Worm (Caenorhabditis elegans) whole organism, L1 larva: ENCODE measurements around the gene spat-1.

Source experiments
- C04F5.9 ChIP-seq: sonication (generic microtip); optimal IDR thresholded peaks from 2 replicates; lab custom pipeline; 2016; ENCODE audit warnings: missing genetic modification characterization, missing compliant biosample characterization
- C34B4.2 ChIP-seq: sonication (generic microtip); optimal IDR thresholded peaks from 2 replicates; lab custom pipeline; 2017; ENCODE audit warnings: mild to moderate bottlenecking, missing genetic modification characterization, missing compliant biosample characterization
- aha-1 ChIP-seq: fragments of 150-350 bp; optimal IDR thresholded peaks from 2 replicates; lab custom pipeline; 2014; ENCODE audit warnings: missing biosample characterization, missing genetic modification characterization
- alr-1 ChIP-seq: fragments of 200-800 bp; sonication (Bioruptor generic); optimal IDR thresholded peaks from 2 replicates; lab custom pipeline; 2018; ENCODE audit warnings: borderline replicate concordance, mild to moderate bottlenecking, missing genetic modification characterization, missing compliant biosample characterization
- aly-2 ChIP-seq: fragments of 150-350 bp; optimal IDR thresholded peaks from 2 replicates; lab custom pipeline; 2014; ENCODE audit warnings: missing biosample characterization, missing genetic modification characterization
- ama-1 ChIP-seq: fragments of 150-350 bp; optimal IDR thresholded peaks from 2 replicates; lab custom pipeline; 2014
- dpl-1 ChIP-seq, 3 experiments: fragments of 150-350 bp in 2 of 3; sonication (generic microtip) in 1 of 3; optimal IDR thresholded peaks; 2 replicates each; lab custom pipeline; 2014 to 2017; ENCODE audit warnings: missing biosample characterization in 3 of 3, missing genetic modification characterization in 3 of 3, missing genetic modification reagents in 3 of 3
- efl-1 ChIP-seq, 4 experiments: fragments of 150-350 bp; optimal IDR thresholded peaks in 3 of 4; peaks in 1 of 4; 1 replicate in 1 of 4; 2 replicates in 3 of 4; lab custom pipeline; 2014; ENCODE audit warnings: missing biosample characterization in 2 of 4, missing genetic modification characterization in 2 of 4, missing genetic modification reagents in 2 of 4
- elt-2 ChIP-seq: sonication (generic microtip); optimal IDR thresholded peaks from 2 replicates; lab custom pipeline; 2016; ENCODE audit warnings: missing genetic modification characterization, mild to moderate bottlenecking, inconsistent platforms, missing compliant biosample characterization, missing genetic modification reagents
- ets-5 ChIP-seq: fragments of 200-800 bp; sonication (Bioruptor generic); IDR thresholded peaks from 2 replicates; pipeline ENCODE4 v1.3.6; 2022; ENCODE audit warnings: missing genetic modification characterization, missing compliant biosample characterization
- fkh-10 ChIP-seq: sonication (generic microtip); optimal IDR thresholded peaks from 2 replicates; lab custom pipeline; 2017; ENCODE audit warnings: missing biosample characterization, missing genetic modification reagents, missing genetic modification characterization
- fkh-8 ChIP-seq: sonication (generic microtip); optimal IDR thresholded peaks from 2 replicates; lab custom pipeline; 2016; ENCODE audit warnings: mild to moderate bottlenecking, missing genetic modification characterization, missing compliant biosample characterization
- grh-1 ChIP-seq: fragments of 200-800 bp; sonication (Bioruptor generic); IDR thresholded peaks from 2 replicates; pipeline ENCODE4 v1.3.6; 2022; ENCODE audit warnings: missing genetic modification reagents, missing genetic modification characterization, missing compliant biosample characterization
- hlh-4 ChIP-seq: sonication (generic microtip); optimal IDR thresholded peaks from 2 replicates; lab custom pipeline; 2016; ENCODE audit warnings: mild to moderate bottlenecking, missing genetic modification characterization, missing compliant biosample characterization
- jun-1 ChIP-seq: fragments of 150-350 bp; optimal IDR thresholded peaks from 2 replicates; lab custom pipeline; 2014; ENCODE audit warnings: missing biosample characterization, missing genetic modification reagents, missing genetic modification characterization
- lin-14 ChIP-seq: fragments of 200-800 bp; sonication (Bioruptor generic); optimal IDR thresholded peaks from 2 replicates; lab custom pipeline; 2018; ENCODE audit warnings: mild to moderate bottlenecking, missing genetic modification characterization, moderate library complexity, missing compliant biosample characterization
- lsy-2 ChIP-seq, 2 experiments: fragments of 150-350 bp; optimal IDR thresholded peaks; 2 replicates each; lab custom pipeline; 2014; ENCODE audit warnings: missing biosample characterization in 2 of 2, missing genetic modification characterization in 2 of 2
- mdl-1 ChIP-seq, 2 experiments: fragments of 150-350 bp; optimal IDR thresholded peaks; 2 replicates each; lab custom pipeline; 2014 to 2017; ENCODE audit warnings: missing biosample characterization in 2 of 2, missing genetic modification characterization in 2 of 2, inconsistent platforms in 1 of 2
- mef-2 ChIP-seq: fragments of 150-350 bp; optimal IDR thresholded peaks from 2 replicates; lab custom pipeline; 2014; ENCODE audit warnings: missing biosample characterization, missing genetic modification characterization
- nhr-11 ChIP-seq: fragments of 150-350 bp; optimal IDR thresholded peaks from 2 replicates; lab custom pipeline; 2014; ENCODE audit warnings: missing biosample characterization, missing genetic modification characterization
- nhr-12 ChIP-seq: sonication (generic microtip); optimal IDR thresholded peaks from 2 replicates; lab custom pipeline; 2017; ENCODE audit warnings: missing biosample characterization, missing genetic modification characterization
- nhr-28 ChIP-seq: fragments of 150-350 bp; optimal IDR thresholded peaks from 2 replicates; lab custom pipeline; 2014; ENCODE audit warnings: missing biosample characterization, missing genetic modification characterization
- nhr-84 ChIP-seq: sonication (generic microtip); optimal IDR thresholded peaks from 2 replicates; lab custom pipeline; 2017; ENCODE audit warnings: missing biosample characterization, missing genetic modification characterization
- pax-3 ChIP-seq: fragments of 200-800 bp; sonication (Bioruptor generic); optimal IDR thresholded peaks from 2 replicates; lab custom pipeline; 2018; ENCODE audit warnings: mild to moderate bottlenecking, missing genetic modification characterization, moderate library complexity, missing compliant biosample characterization
- pqm-1 ChIP-seq: sonication (generic microtip); optimal IDR thresholded peaks from 3 replicates; lab custom pipeline; 2017; ENCODE audit warnings: missing biosample characterization, missing genetic modification characterization
- rnt-1 ChIP-seq: sonication (generic microtip); optimal IDR thresholded peaks from 2 replicates; lab custom pipeline; 2016; ENCODE audit warnings: mild to moderate bottlenecking, missing genetic modification characterization, moderate library complexity, missing compliant biosample characterization
- snpc-4 ChIP-seq: fragments of 150-350 bp; optimal IDR thresholded peaks from 2 replicates; lab custom pipeline; 2014; ENCODE audit warnings: missing biosample characterization, missing genetic modification characterization
- snu-23 ChIP-seq: sonication (generic microtip); optimal IDR thresholded peaks from 2 replicates; lab custom pipeline; 2016; ENCODE audit warnings: missing genetic modification characterization, missing compliant biosample characterization
- sup-37 ChIP-seq: fragments of 200-800 bp; sonication (Bioruptor generic); optimal IDR thresholded peaks from 2 replicates; lab custom pipeline; 2018; ENCODE audit warnings: mild to moderate bottlenecking, missing genetic modification characterization, missing compliant biosample characterization
- tbx-2 ChIP-seq: sonication (generic microtip); optimal IDR thresholded peaks from 2 replicates; lab custom pipeline; 2016; ENCODE audit warnings: missing genetic modification characterization, missing compliant biosample characterization
- xbp-1 ChIP-seq: sonication (generic microtip); optimal IDR thresholded peaks from 2 replicates; lab custom pipeline; 2016; ENCODE audit warnings: missing genetic modification characterization, missing compliant biosample characterization
- zag-1 ChIP-seq: fragments of 150-350 bp; optimal IDR thresholded peaks from 2 replicates; lab custom pipeline; 2014; ENCODE audit warnings: missing biosample characterization, missing genetic modification characterization
- zip-4 ChIP-seq: fragments of 200-800 bp; sonication (Bioruptor generic); optimal IDR thresholded peaks from 2 replicates; lab custom pipeline; 2018; ENCODE audit warnings: mild to moderate bottlenecking, missing genetic modification characterization, moderate library complexity, missing compliant biosample characterization
- ztf-4 ChIP-seq: fragments of 150-350 bp; optimal IDR thresholded peaks from 2 replicates; lab custom pipeline; 2014; ENCODE audit warnings: missing biosample characterization, missing genetic modification characterization

The spat-1 gene

DNA sequence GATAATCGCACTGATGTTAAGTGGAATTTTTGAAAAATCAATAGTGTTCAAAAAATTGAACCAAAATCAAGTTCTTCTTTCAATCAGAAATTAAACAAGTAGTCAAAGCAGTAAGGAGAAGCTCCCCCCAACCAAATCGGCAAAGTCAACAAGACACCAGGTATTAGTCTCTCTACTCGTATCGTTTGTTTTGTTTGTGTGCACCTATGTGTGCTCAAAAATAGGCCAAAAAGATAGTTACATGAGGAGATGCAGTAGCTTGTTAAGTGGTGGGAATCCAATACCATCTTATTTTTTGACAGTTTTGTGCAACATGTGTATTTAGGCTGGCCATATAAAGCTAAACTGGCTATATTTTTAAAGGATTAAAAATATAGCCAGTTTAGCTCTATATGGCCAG, 22.3 kb upstream of the spat-1 start, which contains the start of gene K10H10.12:
TSS of gene K10H10.12 (minus strand) at position 101 of the 400 bp plus-strand sequence.
- no peak for TF ChIP-seq C34B4.2
- no peak for TF ChIP-seq mdl-1 (tag; optimal IDR thresholded peaks at IDR 0.05; lab: Kevin White, UChicago)
- TF ChIP-seq snpc-4 (tag; lab: Kevin White, UChicago): no peak
- no peak for TF ChIP-seq fkh-8 (tag; lab: Kevin White, UChicago)

DNA sequence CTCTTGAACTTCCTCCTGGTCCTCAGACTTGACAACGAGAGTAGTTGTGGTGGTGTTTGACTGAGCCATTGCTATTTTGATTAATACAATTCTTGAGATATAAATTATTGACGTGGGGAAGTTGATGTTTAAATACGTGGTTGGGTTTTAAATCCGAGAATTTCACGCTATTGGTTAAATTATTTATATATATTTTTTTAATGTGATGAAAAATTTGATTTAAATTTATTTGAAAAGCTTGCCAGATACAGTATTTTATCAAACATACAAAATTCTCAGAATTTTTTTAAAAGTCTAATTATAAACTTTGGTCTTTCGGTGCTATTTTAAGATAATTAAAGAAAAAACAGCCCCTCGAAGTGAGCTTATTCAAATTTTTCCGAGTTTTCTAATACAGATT, 21.0 kb upstream of the spat-1 start, which contains the start of the genes K10H10.7 and K10H10.10:
TSS of gene K10H10.7 (minus strand) at position 101 of the 400 bp plus-strand sequence.
TSS of gene K10H10.10 (plus strand) at position 204 of the 400 bp plus-strand sequence.
- TF ChIP-seq zag-1 (tag; lab: Kevin White, UChicago): no peak
- TF ChIP-seq aha-1 (tag; lab: Kevin White, UChicago): no peak
- no peak for TF ChIP-seq zip-4 (GFP tag; lab: Kevin White, UChicago)
- no peak for TF ChIP-seq ama-1
- TF ChIP-seq nhr-11 (tag; lab: Kevin White, UChicago): no peak
- no peak for TF ChIP-seq mdl-1 (tag; optimal IDR thresholded peaks at IDR 0.05; lab: Kevin White, UChicago)
- TF ChIP-seq ztf-4 (tag; lab: Kevin White, UChicago): no peak
- no peak for TF ChIP-seq dpl-1 (GFP tag; optimal IDR thresholded peaks at IDR 0.05; lab: Kevin White, UChicago)
- TF ChIP-seq tbx-2: no peak
- TF ChIP-seq aly-2 (tag; lab: Kevin White, UChicago): no peak
- TF ChIP-seq ets-5 (GFP tag; lab: Robert Waterston, UW): no peak
- no peak for TF ChIP-seq pqm-1 (tag; lab: Kevin White, UChicago)

DNA sequence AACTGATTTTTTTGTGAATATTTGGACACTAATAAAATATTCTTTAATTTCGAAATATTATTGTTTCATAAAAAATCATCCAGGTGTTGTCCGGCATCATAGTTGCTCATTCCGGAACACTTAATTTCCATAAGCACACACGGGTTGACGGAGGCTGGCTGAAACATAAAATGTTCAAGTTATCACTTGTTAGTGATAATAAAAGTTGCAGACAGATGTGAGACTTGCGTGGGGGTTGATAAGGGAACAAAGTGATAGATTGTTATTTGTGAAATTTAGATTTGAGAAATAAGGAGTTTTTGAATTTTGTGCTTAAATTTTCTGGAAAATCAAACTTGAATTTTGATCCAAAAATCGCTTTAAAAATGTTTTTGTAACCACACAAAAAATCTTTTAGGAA, 18.4 kb upstream of the spat-1 start:
- TF ChIP-seq efl-1 (optimal IDR thresholded peaks at IDR 0.05; lab: Kevin White, UChicago) (no peak), efl-1 (GFP tag; optimal IDR thresholded peaks at IDR 0.05 in 1 of 2; lab: Kevin White, UChicago) (no peak), nhr-28 (tag; lab: Kevin White, UChicago) (no peak), elt-2 (tag; lab: Kevin White, UChicago) (peak; percentile 39)

DNA sequence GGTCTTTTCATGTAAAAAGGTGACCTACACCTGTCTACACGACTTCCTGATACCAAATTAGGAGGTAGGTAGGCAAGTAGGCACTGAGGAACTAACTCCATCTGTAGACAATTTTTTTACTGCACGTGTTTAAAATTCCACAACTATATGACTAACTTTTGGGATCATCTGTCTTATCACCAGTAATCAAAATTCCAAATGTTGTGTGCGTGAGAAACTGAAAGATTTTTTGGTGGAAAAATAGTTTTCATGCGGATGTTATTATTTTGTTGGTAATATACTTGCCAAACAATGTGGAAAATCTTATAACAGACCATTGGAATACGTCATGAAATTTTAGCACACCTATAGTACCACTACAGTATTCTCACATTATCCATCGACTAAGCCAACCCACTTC, 17.4 kb upstream of the spat-1 start, which contains the start of gene K10H10.13:
TSS of gene K10H10.13 (minus strand) at position 101 of the 400 bp plus-strand sequence.
- TF ChIP-seq lsy-2 (tag; optimal IDR thresholded peaks at IDR 0.05; lab: Kevin White, UChicago): no peak
- TF ChIP-seq C34B4.2: no peak
- TF ChIP-seq xbp-1 (tag; lab: Kevin White, UChicago): no peak
- no peak for TF ChIP-seq sup-37 (GFP tag; lab: Kevin White, UChicago)
- TF ChIP-seq hlh-4: no peak
- TF ChIP-seq lin-14: no peak
- TF ChIP-seq fkh-10: no peak
- no peak for TF ChIP-seq mdl-1 (tag; optimal IDR thresholded peaks at IDR 0.05; lab: Kevin White, UChicago)
- no peak for TF ChIP-seq nhr-12 (tag; lab: Kevin White, UChicago)
- TF ChIP-seq nhr-28 (tag; lab: Kevin White, UChicago): no peak
- TF ChIP-seq nhr-84 (tag; lab: Kevin White, UChicago): no peak
- no peak for TF ChIP-seq snu-23
- no peak for TF ChIP-seq rnt-1 (tag; lab: Kevin White, UChicago)
- TF ChIP-seq alr-1 (tag; lab: Kevin White, UChicago): no peak
- no peak for TF ChIP-seq zag-1 (tag; lab: Kevin White, UChicago)
- TF ChIP-seq, all 84 proteins: peak for 0

DNA sequence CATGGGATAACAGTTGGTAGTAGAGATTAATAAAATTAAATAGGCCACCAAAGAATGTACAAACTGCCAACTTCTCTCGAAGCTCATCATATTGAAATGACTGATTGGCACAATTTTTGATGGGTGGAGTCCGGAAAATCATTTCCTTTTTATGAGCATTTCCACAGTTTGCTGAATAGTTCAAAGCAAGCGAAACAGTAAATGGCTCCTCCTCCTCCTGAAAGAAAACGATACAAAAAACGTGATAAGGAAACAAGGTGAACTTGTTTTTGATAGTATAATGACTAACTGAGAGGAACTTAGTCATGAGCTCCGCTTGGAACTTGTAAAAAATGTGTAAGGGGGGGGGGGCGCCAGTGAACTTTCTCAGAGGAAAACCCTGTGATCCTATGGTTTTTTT, 13.5 kb upstream of the spat-1 start, which contains the start of gene K10H10.9:
TSS of gene K10H10.9 (minus strand) at position 101 of the 400 bp plus-strand sequence.
- TF ChIP-seq mef-2 (tag; lab: Kevin White, UChicago): no peak
- TF ChIP-seq xbp-1 (tag; lab: Kevin White, UChicago): no peak
- no peak for TF ChIP-seq pax-3 (tag; lab: Kevin White, UChicago)
- no peak for TF ChIP-seq C04F5.9 (tag; lab: Kevin White, UChicago)
- no peak for TF ChIP-seq grh-1
- TF ChIP-seq jun-1 (tag; lab: Kevin White, UChicago): no peak
